Worm (Caenorhabditis elegans) whole organism, L2 larva: Measurements from ENCODE around the gene F45E1.1.

Source experiments
- C34F6.9 ChIP-seq: fragments of 150-350 bp; optimal IDR thresholded peaks from 2 replicates; lab custom pipeline; 2014; ENCODE audit warnings: missing biosample characterization, missing genetic modification characterization
- F13H6.1 ChIP-seq: sonication (generic microtip); optimal IDR thresholded peaks from 2 replicates; lab custom pipeline; 2016; ENCODE audit warnings: missing genetic modification characterization, missing compliant biosample characterization
- Y55F3AM.14 ChIP-seq: fragments of 200-800 bp; sonication (Bioruptor generic); optimal IDR thresholded peaks from 2 replicates; lab custom pipeline; 2018; ENCODE audit warnings: mild to moderate bottlenecking, missing genetic modification characterization, missing compliant biosample characterization
- ZK546.5 ChIP-seq: sonication (generic microtip); optimal IDR thresholded peaks from 2 replicates; lab custom pipeline; 2017; ENCODE audit warnings: missing biosample characterization, missing genetic modification characterization
- alr-1 ChIP-seq: fragments of 150-350 bp; optimal IDR thresholded peaks from 2 replicates; lab custom pipeline; 2014; ENCODE audit warnings: missing biosample characterization, missing genetic modification characterization
- aly-2 ChIP-seq: fragments of 150-350 bp; optimal IDR thresholded peaks from 2 replicates; lab custom pipeline; 2014; ENCODE audit warnings: missing biosample characterization, missing genetic modification characterization
- ama-1 ChIP-seq: fragments of 150-350 bp; optimal IDR thresholded peaks from 2 replicates; lab custom pipeline; 2018; ENCODE audit warnings: inconsistent platforms
- blmp-1 ChIP-seq: sonication (generic microtip); optimal IDR thresholded peaks from 2 replicates; lab custom pipeline; 2017; ENCODE audit warnings: missing genetic modification characterization, mild to moderate bottlenecking, missing compliant biosample characterization, antibody characterized with exemption, moderate library complexity; ENCODE audit not compliant: insufficient read depth
- ceh-16 ChIP-seq: fragments of 150-350 bp; optimal IDR thresholded peaks from 2 replicates; lab custom pipeline; 2014; ENCODE audit warnings: missing biosample characterization, missing genetic modification characterization
- ceh-82 ChIP-seq: fragments of 150-350 bp; optimal IDR thresholded peaks from 2 replicates; lab custom pipeline; 2014; ENCODE audit warnings: missing biosample characterization, missing genetic modification characterization
- crh-2 ChIP-seq: sonication (generic microtip); optimal IDR thresholded peaks from 2 replicates; lab custom pipeline; 2017; ENCODE audit warnings: missing biosample characterization, missing genetic modification characterization
- dmd-4 ChIP-seq: sonication (generic microtip); optimal IDR thresholded peaks from 2 replicates; lab custom pipeline; 2017; ENCODE audit warnings: missing biosample characterization, missing genetic modification characterization
- egl-27 ChIP-seq: sonication (generic microtip); optimal IDR thresholded peaks from 3 replicates; lab custom pipeline; 2017; ENCODE audit warnings: missing biosample characterization, missing genetic modification reagents, missing genetic modification characterization
- elt-1 ChIP-seq: fragments of 150-350 bp; optimal IDR thresholded peaks from 2 replicates; lab custom pipeline; 2014; ENCODE audit warnings: missing biosample characterization, missing genetic modification characterization
- elt-3 ChIP-seq: sonication (generic microtip); optimal IDR thresholded peaks from 2 replicates; lab custom pipeline; 2017; ENCODE audit warnings: missing biosample characterization, missing genetic modification characterization
- fos-1 ChIP-seq: fragments of 150-350 bp; optimal IDR thresholded peaks from 2 replicates; lab custom pipeline; 2014; ENCODE audit warnings: missing biosample characterization, missing genetic modification characterization
- gmeb-1 ChIP-seq: fragments of 150-350 bp; optimal IDR thresholded peaks from 2 replicates; lab custom pipeline; 2014; ENCODE audit warnings: missing biosample characterization, missing genetic modification characterization
- lin-11 ChIP-seq: fragments of 150-350 bp; sonication (generic microtip); optimal IDR thresholded peaks from 2 replicates; lab custom pipeline; 2014; ENCODE audit warnings: missing biosample characterization, missing genetic modification characterization, inconsistent platforms, mixed read lengths
- lin-13 ChIP-seq: fragments of 150-350 bp; optimal IDR thresholded peaks from 2 replicates; lab custom pipeline; 2014; ENCODE audit warnings: missing biosample characterization, missing genetic modification reagents, missing genetic modification characterization
- lin-39 ChIP-seq: fragments of 150-350 bp; optimal IDR thresholded peaks from 2 replicates; lab custom pipeline; 2014; ENCODE audit warnings: missing biosample characterization, missing genetic modification reagents, missing genetic modification characterization
- lsy-2 ChIP-seq, 2 experiments: fragments of 150-350 bp in 1 of 2; sonication (generic microtip) in 1 of 2; optimal IDR thresholded peaks; 2 replicates each; lab custom pipeline; 2014 to 2017; ENCODE audit warnings: missing biosample characterization in 2 of 2, missing genetic modification characterization in 2 of 2
- mab-5 ChIP-seq: fragments of 150-350 bp; optimal IDR thresholded peaks from 2 replicates; lab custom pipeline; 2014; ENCODE audit warnings: missing biosample characterization, missing genetic modification characterization
- mbf-1 ChIP-seq: sonication (generic microtip); optimal IDR thresholded peaks from 2 replicates; lab custom pipeline; 2017; ENCODE audit warnings: missing biosample characterization, missing genetic modification characterization
- mdl-1 ChIP-seq, 2 experiments: fragments of 150-350 bp in 1 of 2; sonication (generic microtip) in 1 of 2; optimal IDR thresholded peaks; 2 replicates each; lab custom pipeline; 2017; ENCODE audit warnings: missing biosample characterization in 2 of 2, missing genetic modification characterization in 2 of 2
- nhr-10 ChIP-seq: sonication (generic microtip); optimal IDR thresholded peaks from 2 replicates; lab custom pipeline; 2017; ENCODE audit warnings: missing biosample characterization, missing genetic modification characterization
- nhr-11 ChIP-seq: fragments of 150-350 bp; optimal IDR thresholded peaks from 2 replicates; lab custom pipeline; 2014; ENCODE audit warnings: missing biosample characterization, missing genetic modification characterization
- nhr-12 ChIP-seq: fragments of 150-350 bp; optimal IDR thresholded peaks from 2 replicates; lab custom pipeline; 2014; ENCODE audit warnings: missing biosample characterization, missing genetic modification characterization
- nhr-129 ChIP-seq: fragments of 150-350 bp; optimal IDR thresholded peaks from 2 replicates; lab custom pipeline; 2014; ENCODE audit warnings: missing biosample characterization, missing genetic modification characterization
- nhr-21 ChIP-seq: fragments of 150-350 bp; optimal IDR thresholded peaks from 2 replicates; lab custom pipeline; 2014; ENCODE audit warnings: missing biosample characterization, missing genetic modification characterization
- nhr-23 ChIP-seq: fragments of 150-350 bp; optimal IDR thresholded peaks from 2 replicates; lab custom pipeline; 2014; ENCODE audit warnings: missing biosample characterization, missing genetic modification reagents, missing genetic modification characterization
- nhr-237 ChIP-seq: fragments of 150-350 bp; optimal IDR thresholded peaks from 2 replicates; lab custom pipeline; 2014; ENCODE audit warnings: missing biosample characterization, missing genetic modification characterization
- nhr-6 ChIP-seq: fragments of 150-350 bp; optimal IDR thresholded peaks from 2 replicates; lab custom pipeline; 2014; ENCODE audit warnings: missing biosample characterization, missing genetic modification characterization
- nhr-77 ChIP-seq: fragments of 150-350 bp; optimal IDR thresholded peaks from 2 replicates; lab custom pipeline; 2014; ENCODE audit warnings: missing biosample characterization, missing genetic modification characterization
- peb-1 ChIP-seq: fragments of 150-350 bp; optimal IDR thresholded peaks from 2 replicates; lab custom pipeline; 2014; ENCODE audit warnings: missing biosample characterization, missing genetic modification characterization
- sem-4 ChIP-seq: fragments of 150-350 bp; optimal IDR thresholded peaks from 2 replicates; lab custom pipeline; 2014; ENCODE audit warnings: missing biosample characterization, missing genetic modification reagents, missing genetic modification characterization
- skn-1 ChIP-seq: sonication (generic microtip); optimal IDR thresholded peaks from 2 replicates; lab custom pipeline; 2017; ENCODE audit warnings: missing biosample characterization, missing genetic modification characterization
- sma-3 ChIP-seq: sonication (generic microtip); optimal IDR thresholded peaks from 2 replicates; lab custom pipeline; 2016; ENCODE audit warnings: missing genetic modification reagents, missing genetic modification characterization, missing compliant biosample characterization
- sma-9 ChIP-seq, 2 experiments: fragments of 150-350 bp in 1 of 2; sonication (generic microtip) in 1 of 2; optimal IDR thresholded peaks; 2 replicates each; lab custom pipeline; 2014 to 2016; ENCODE audit warnings: missing genetic modification characterization in 2 of 2, mild to moderate bottlenecking in 1 of 2, missing biosample characterization in 1 of 2, missing compliant biosample characterization in 1 of 2, missing genetic modification reagents in 1 of 2, moderate library complexity in 1 of 2
- unc-55 ChIP-seq: fragments of 150-350 bp; sonication (generic microtip); optimal IDR thresholded peaks from 3 replicates; lab custom pipeline; 2014; ENCODE audit warnings: missing biosample characterization, missing genetic modification reagents, missing genetic modification characterization
- unc-62 ChIP-seq: fragments of 150-350 bp; optimal IDR thresholded peaks from 2 replicates; lab custom pipeline; 2014; ENCODE audit warnings: missing biosample characterization, missing genetic modification reagents, missing genetic modification characterization
- zag-1 ChIP-seq: fragments of 150-350 bp; optimal IDR thresholded peaks from 2 replicates; lab custom pipeline; 2014; ENCODE audit warnings: missing biosample characterization, missing genetic modification characterization
- ztf-1 ChIP-seq: fragments of 200-800 bp; sonication (Bioruptor generic); conservative IDR thresholded peaks from 2 replicates; pipeline ENCODE4 v1.3.6; 2022; ENCODE audit warnings: missing genetic modification characterization, missing compliant biosample characterization
- ztf-11 ChIP-seq: sonication (generic microtip); optimal IDR thresholded peaks from 2 replicates; lab custom pipeline; 2017; ENCODE audit warnings: missing biosample characterization, missing genetic modification characterization
- ztf-4 ChIP-seq: fragments of 150-350 bp; optimal IDR thresholded peaks from 2 replicates; lab custom pipeline; 2014; ENCODE audit warnings: missing biosample characterization, missing genetic modification characterization

F45E1.1 gene

DNA sequence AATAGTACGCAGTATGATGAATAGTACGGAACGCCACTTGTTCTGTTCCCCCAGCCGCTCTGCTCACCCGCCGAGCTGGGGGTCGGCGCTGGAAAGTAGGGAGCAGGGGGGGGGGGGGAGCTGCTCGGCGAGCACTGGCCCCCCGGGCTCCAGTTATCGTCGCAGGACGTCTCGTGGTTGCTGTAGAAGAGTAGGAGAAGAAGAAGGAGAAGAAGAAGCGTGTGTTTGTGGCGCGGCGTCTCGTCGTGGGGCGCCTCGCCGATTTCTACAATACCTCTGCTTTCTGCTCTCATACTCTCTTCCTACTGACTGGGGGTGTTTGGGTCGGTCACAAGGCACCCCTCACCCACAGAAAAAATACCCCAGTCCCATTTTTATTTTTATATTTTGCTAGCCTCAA is 13.8 kb downstream of the F45E1.1 start:
- no peak for TF ChIP-seq gmeb-1
- TF ChIP-seq ceh-82 (tag; lab: Kevin White, UChicago) = no peak
- peak; percentile 40 for TF ChIP-seq sma-9 (GFP tag; optimal IDR thresholded peaks at IDR 0.05; lab: Kevin White, UChicago)
- TF ChIP-seq sma-9 (tag; optimal IDR thresholded peaks at IDR 0.05; lab: Kevin White, UChicago) = no peak
- no peak for TF ChIP-seq lin-39
- TF ChIP-seq dmd-4 = no peak
- TF ChIP-seq Y55F3AM.14 (GFP tag; lab: Kevin White, UChicago) = peak; percentile 85
- no peak for TF ChIP-seq egl-27 (tag; lab: Kevin White, UChicago)
- peak; percentile 42 for TF ChIP-seq unc-55 (GFP tag; lab: Kevin White, UChicago)
- no peak for TF ChIP-seq crh-2 (tag; lab: Kevin White, UChicago)
- TF ChIP-seq ZK546.5 (tag; lab: Kevin White, UChicago) = no peak
- no peak for TF ChIP-seq sma-3
- TF ChIP-seq nhr-23 (tag; lab: Kevin White, UChicago) = no peak
- peak; percentile 50 for TF ChIP-seq C34F6.9 (tag; lab: Kevin White, UChicago)
- no peak for TF ChIP-seq skn-1
- peak; percentile 4 for TF ChIP-seq lin-13 (GFP tag; lab: Kevin White, UChicago)
- TF ChIP-seq alr-1 (tag; lab: Kevin White, UChicago) = no peak
- TF ChIP-seq peb-1 = no peak
- no peak for TF ChIP-seq blmp-1 (tag; lab: Kevin White, UChicago)
- TF ChIP-seq lin-11 = peak; percentile 60
- TF ChIP-seq elt-1 (tag; lab: Kevin White, UChicago) = no peak
- peak in 1 of 2 experiments; percentile 33 for TF ChIP-seq lsy-2 (tag; optimal IDR thresholded peaks at IDR 0.05; lab: Kevin White, UChicago)
- TF ChIP-seq nhr-10 = no peak
- TF ChIP-seq fos-1 = no peak
- no peak for TF ChIP-seq mbf-1 (tag; lab: Kevin White, UChicago)
- TF ChIP-seq ztf-1 (GFP tag; lab: Robert Waterston, UW) = no peak
- TF ChIP-seq nhr-6 (tag; lab: Kevin White, UChicago) = no peak
- peak; percentile 15 for TF ChIP-seq zag-1 (tag; lab: Kevin White, UChicago)
- TF ChIP-seq nhr-77 (tag; lab: Kevin White, UChicago) = no peak
- no peak for TF ChIP-seq nhr-12 (tag; lab: Kevin White, UChicago)
- TF ChIP-seq aly-2 = no peak
- TF ChIP-seq elt-3 (tag; lab: Kevin White, UChicago) = no peak
- TF ChIP-seq nhr-21 (tag; lab: Kevin White, UChicago) = no peak
- TF ChIP-seq ztf-4 (tag; lab: Kevin White, UChicago) = no peak
- no peak for TF ChIP-seq mab-5
- peak in 1 of 2 experiments; percentile 25 for TF ChIP-seq mdl-1 (tag; optimal IDR thresholded peaks at IDR 0.05; lab: Kevin White, UChicago)
- TF ChIP-seq nhr-129 (tag; lab: Kevin White, UChicago) = peak; percentile 38
- no peak for TF ChIP-seq nhr-237
- no peak for TF ChIP-seq ceh-16 (tag; lab: Kevin White, UChicago)
- TF ChIP-seq nhr-11 = no peak
- TF ChIP-seq ama-1 (lab: Kevin White, UChicago) = no peak
- no peak for TF ChIP-seq unc-62 (GFP tag; lab: Kevin White, UChicago)
- TF ChIP-seq sem-4 (tag; lab: Kevin White, UChicago) = no peak
- no peak for TF ChIP-seq ztf-11 (tag; lab: Kevin White, UChicago)
- TF ChIP-seq F13H6.1 (tag; lab: Kevin White, UChicago) = peak; percentile 43
- TF ChIP-seq, all 48 proteins: peak for 11

ce11 chrX:8017759-8018158 is 14.3 kb downstream of the F45E1.1 start, which contains the start of gene C34D10.5:
C34D10.5 (plus strand) TSS chrX:8018027.
- TF ChIP-seq dmd-4 (no peak), sma-3 (peak; percentile 3)
- TF ChIP-seq, all 48 proteins: peak for 1
